Worm (Caenorhabditis elegans) whole organism, L4 larva: ENCODE results near the gene citk-2.

Source experiments
- F10B5.3 ChIP-seq: sonication (generic microtip); optimal IDR thresholded peaks from 2 replicates; lab custom pipeline; 2016; ENCODE audit warnings: mild to moderate bottlenecking, missing genetic modification characterization, missing compliant biosample characterization
- F37D6.2 ChIP-seq: sonication (generic microtip); optimal IDR thresholded peaks from 2 replicates; lab custom pipeline; 2016; ENCODE audit warnings: mild to moderate bottlenecking, missing genetic modification characterization, missing compliant biosample characterization
- F44E2.7 ChIP-seq: fragments of 200-800 bp; sonication (Bioruptor generic); IDR thresholded peaks from 2 replicates; pipeline ENCODE4 v2.1.2; 2022; ENCODE audit warnings: missing genetic modification characterization, missing compliant biosample characterization
- R02D3.7 ChIP-seq: fragments of 150-350 bp; sonication (generic microtip); optimal IDR thresholded peaks from 3 replicates; lab custom pipeline; 2014; ENCODE audit warnings: missing biosample characterization, missing genetic modification characterization
- T20F7.1 ChIP-seq: fragments of 200-800 bp; sonication (Bioruptor generic); optimal IDR thresholded peaks from 2 replicates; lab custom pipeline; 2018; ENCODE audit warnings: mild to moderate bottlenecking, missing genetic modification characterization, missing compliant biosample characterization
- Y5F2A.4 ChIP-seq: fragments of 200-800 bp; sonication (Bioruptor generic); optimal IDR thresholded peaks from 2 replicates; lab custom pipeline; 2018; ENCODE audit warnings: mild to moderate bottlenecking, missing genetic modification characterization, missing compliant biosample characterization
- Y75B8A.6 ChIP-seq: fragments of 200-800 bp; sonication (Bioruptor generic); IDR thresholded peaks from 2 replicates; pipeline ENCODE4 v1.3.6; 2022; ENCODE audit warnings: missing genetic modification reagents, missing genetic modification characterization, missing compliant biosample characterization
- aha-1 ChIP-seq: fragments of 150-350 bp; peaks from one replicate; lab custom pipeline; 2014; ENCODE audit warnings: missing biosample characterization, missing genetic modification characterization
- ama-1 ChIP-seq: fragments of 150-350 bp; optimal IDR thresholded peaks from 2 replicates; lab custom pipeline; 2014; ENCODE audit warnings: inconsistent platforms, mixed read lengths
- attf-4 ChIP-seq: sonication (generic microtip); optimal IDR thresholded peaks from 3 replicates; lab custom pipeline; 2017; ENCODE audit warnings: missing biosample characterization, missing genetic modification characterization
- ceh-62 ChIP-seq: sonication (generic microtip); optimal IDR thresholded peaks from 2 replicates; lab custom pipeline; 2017; ENCODE audit warnings: missing biosample characterization, missing genetic modification characterization
- cey-2 ChIP-seq: sonication (generic microtip); optimal IDR thresholded peaks from 3 replicates; lab custom pipeline; 2017; ENCODE audit warnings: missing genetic modification characterization, mild to moderate bottlenecking, missing compliant biosample characterization, antibody characterized with exemption, borderline replicate concordance; ENCODE audit not compliant: insufficient read depth
- ctbp-1 ChIP-seq: fragments of 200-800 bp; sonication (Bioruptor generic); IDR thresholded peaks from 2 replicates; pipeline ENCODE4 v1.3.6; 2022; ENCODE audit warnings: missing genetic modification reagents, missing genetic modification characterization, missing compliant biosample characterization
- daf-12 ChIP-seq: fragments of 150-350 bp; optimal IDR thresholded peaks from 2 replicates; lab custom pipeline; 2014; ENCODE audit warnings: missing biosample characterization, missing genetic modification reagents, missing genetic modification characterization
- daf-16 ChIP-seq, 3 experiments: sonication (generic microtip); optimal IDR thresholded peaks; 2 replicates each; lab custom pipeline; 2016 to 2017; ENCODE audit warnings: missing genetic modification characterization in 3 of 3, missing genetic modification reagents in 3 of 3, mild to moderate bottlenecking in 2 of 3, missing compliant biosample characterization in 2 of 3, missing biosample characterization in 1 of 3, moderate library complexity in 1 of 3
- daf-19 ChIP-seq: fragments of 200-800 bp; sonication (Bioruptor generic); conservative IDR thresholded peaks from 2 replicates; pipeline ENCODE4 v1.3.6; 2022; ENCODE audit warnings: missing genetic modification characterization, missing compliant biosample characterization
- daf-8 ChIP-seq: fragments of 200-800 bp; sonication (Bioruptor generic); IDR thresholded peaks from 2 replicates; pipeline ENCODE4 v1.3.6; 2022; ENCODE audit warnings: missing genetic modification characterization, missing compliant biosample characterization
- dmd-6 ChIP-seq: fragments of 200-800 bp; sonication (Bioruptor generic); IDR thresholded peaks from 2 replicates; pipeline ENCODE4 v1.3.6; 2022; ENCODE audit warnings: missing genetic modification reagents, missing genetic modification characterization, missing compliant biosample characterization
- duxl-1 ChIP-seq: sonication (generic microtip); optimal IDR thresholded peaks from 2 replicates; lab custom pipeline; 2016; ENCODE audit warnings: mild to moderate bottlenecking, missing genetic modification characterization, moderate library complexity, missing compliant biosample characterization; ENCODE audit not compliant: poor library complexity
- dve-1 ChIP-seq: sonication (generic microtip); optimal IDR thresholded peaks from 2 replicates; lab custom pipeline; 2017; ENCODE audit warnings: antibody characterized with exemption, mild to moderate bottlenecking, missing genetic modification characterization, missing compliant biosample characterization; ENCODE audit not compliant: insufficient read depth
- fkh-10 ChIP-seq: fragments of 150-350 bp; optimal IDR thresholded peaks from 2 replicates; lab custom pipeline; 2014; ENCODE audit warnings: missing biosample characterization, missing genetic modification reagents, missing genetic modification characterization
- gei-8 ChIP-seq: fragments of 200-800 bp; sonication (Bioruptor generic); optimal IDR thresholded peaks from 2 replicates; lab custom pipeline; 2018; ENCODE audit warnings: mild to moderate bottlenecking, missing genetic modification characterization, missing compliant biosample characterization
- hlh-11 ChIP-seq: fragments of 200-800 bp; sonication (Bioruptor generic); optimal IDR thresholded peaks from 2 replicates; lab custom pipeline; 2018; ENCODE audit warnings: mild to moderate bottlenecking, missing genetic modification characterization, missing compliant biosample characterization
- hlh-30 ChIP-seq: sonication (generic microtip); optimal IDR thresholded peaks from 2 replicates; lab custom pipeline; 2017; ENCODE audit warnings: antibody characterized with exemption, mild to moderate bottlenecking, missing genetic modification characterization, missing compliant biosample characterization; ENCODE audit not compliant: insufficient read depth
- hmg-1.1 ChIP-seq: fragments of 200-800 bp; sonication (Bioruptor generic); IDR thresholded peaks from 2 replicates; pipeline ENCODE4 v1.3.6; 2022; ENCODE audit warnings: missing genetic modification reagents, missing genetic modification characterization, missing compliant biosample characterization
- lin-15B ChIP-seq: fragments of 150-350 bp; sonication (generic microtip); optimal IDR thresholded peaks from 3 replicates; lab custom pipeline; 2014; ENCODE audit warnings: missing biosample characterization, missing genetic modification characterization
- lir-3 ChIP-seq: sonication (generic microtip); optimal IDR thresholded peaks from 2 replicates; lab custom pipeline; 2016; ENCODE audit warnings: mild to moderate bottlenecking, missing genetic modification characterization, missing compliant biosample characterization
- lsy-2 ChIP-seq, 2 experiments: fragments of 150-350 bp in 1 of 2; sonication (generic microtip) in 1 of 2; optimal IDR thresholded peaks; 2 replicates each; lab custom pipeline; 2014 to 2017; ENCODE audit warnings: missing biosample characterization in 2 of 2, missing genetic modification characterization in 2 of 2
- madf-5 ChIP-seq, 2 experiments: fragments of 200-800 bp; sonication (Bioruptor generic); IDR thresholded peaks; 2 replicates each; pipeline ENCODE4 v1.3.6; 2022; ENCODE audit warnings: missing compliant biosample characterization in 2 of 2, missing genetic modification characterization in 2 of 2
- mdl-1 ChIP-seq, 2 experiments: fragments of 150-350 bp in 1 of 2; sonication (generic microtip) in 1 of 2; optimal IDR thresholded peaks; 2 replicates each; lab custom pipeline; 2014 to 2017; ENCODE audit warnings: missing biosample characterization in 2 of 2, missing genetic modification characterization in 2 of 2
- mdt-29 ChIP-seq: fragments of 200-800 bp; sonication (Bioruptor generic); IDR thresholded peaks from 2 replicates; pipeline ENCODE4 v1.3.6; 2022; ENCODE audit warnings: missing genetic modification reagents, missing genetic modification characterization, missing compliant biosample characterization
- mxl-3 ChIP-seq: fragments of 200-800 bp; sonication (Bioruptor generic); optimal IDR thresholded peaks from 2 replicates; lab custom pipeline; 2018; ENCODE audit warnings: mild to moderate bottlenecking, missing genetic modification characterization, missing compliant biosample characterization
- nhr-10 ChIP-seq: fragments of 150-350 bp; optimal IDR thresholded peaks from 2 replicates; lab custom pipeline; 2014; ENCODE audit warnings: missing biosample characterization, missing genetic modification characterization
- nhr-11 ChIP-seq: fragments of 150-350 bp; optimal IDR thresholded peaks from 2 replicates; lab custom pipeline; 2014; ENCODE audit warnings: missing biosample characterization, missing genetic modification characterization
- nhr-25 ChIP-seq: sonication (generic microtip); optimal IDR thresholded peaks from 2 replicates; lab custom pipeline; 2017; ENCODE audit warnings: missing genetic modification characterization, mild to moderate bottlenecking, missing compliant biosample characterization, antibody characterized with exemption, moderate library complexity, borderline replicate concordance; ENCODE audit not compliant: insufficient read depth
- nhr-28 ChIP-seq: fragments of 150-350 bp; optimal IDR thresholded peaks from 2 replicates; lab custom pipeline; 2014; ENCODE audit warnings: missing biosample characterization, missing genetic modification characterization
- nhr-41 ChIP-seq: fragments of 200-800 bp; sonication (Bioruptor generic); IDR thresholded peaks from 2 replicates; pipeline ENCODE4 v1.3.6; 2022; ENCODE audit warnings: missing genetic modification reagents, missing genetic modification characterization, missing compliant biosample characterization
- nhr-48 ChIP-seq: sonication (generic microtip); optimal IDR thresholded peaks from 2 replicates; lab custom pipeline; 2016; ENCODE audit warnings: mild to moderate bottlenecking, missing genetic modification characterization, missing compliant biosample characterization
- pqm-1 ChIP-seq: sonication (generic microtip); optimal IDR thresholded peaks from 2 replicates; lab custom pipeline; 2017; ENCODE audit warnings: missing biosample characterization, missing genetic modification characterization
- rbr-2 ChIP-seq: sonication (generic microtip); optimal IDR thresholded peaks from 2 replicates; lab custom pipeline; 2016; ENCODE audit warnings: missing genotype, missing genetic modification characterization, missing compliant biosample characterization
- snpc-1.2 ChIP-seq: fragments of 200-800 bp; sonication (Bioruptor generic); IDR thresholded peaks from 2 replicates; pipeline ENCODE4 v1.3.6; 2022; ENCODE audit warnings: missing genetic modification reagents, missing genetic modification characterization, missing compliant biosample characterization
- spr-3 ChIP-seq: fragments of 200-800 bp; sonication (Bioruptor generic); optimal IDR thresholded peaks from 2 replicates; lab custom pipeline; 2018; ENCODE audit warnings: mild to moderate bottlenecking, missing genetic modification characterization, missing compliant biosample characterization
- tra-1 ChIP-seq: fragments of 200-800 bp; sonication (Bioruptor generic); IDR thresholded peaks from 2 replicates; pipeline ENCODE4 v1.3.6; 2022; ENCODE audit warnings: missing genetic modification reagents, missing genetic modification characterization, missing compliant biosample characterization
- unc-130 ChIP-seq: sonication (generic microtip); optimal IDR thresholded peaks from 2 replicates; lab custom pipeline; 2016; ENCODE audit warnings: missing genetic modification reagents, missing genetic modification characterization, missing compliant biosample characterization
- zip-2 ChIP-seq: fragments of 150-350 bp; optimal IDR thresholded peaks from 2 replicates; lab custom pipeline; 2014; ENCODE audit warnings: missing biosample characterization, missing genetic modification characterization
- ztf-7 ChIP-seq: fragments of 150-350 bp; optimal IDR thresholded peaks from 2 replicates; lab custom pipeline; 2014; ENCODE audit warnings: missing biosample characterization, missing genetic modification characterization

The citk-2 gene

DNA sequence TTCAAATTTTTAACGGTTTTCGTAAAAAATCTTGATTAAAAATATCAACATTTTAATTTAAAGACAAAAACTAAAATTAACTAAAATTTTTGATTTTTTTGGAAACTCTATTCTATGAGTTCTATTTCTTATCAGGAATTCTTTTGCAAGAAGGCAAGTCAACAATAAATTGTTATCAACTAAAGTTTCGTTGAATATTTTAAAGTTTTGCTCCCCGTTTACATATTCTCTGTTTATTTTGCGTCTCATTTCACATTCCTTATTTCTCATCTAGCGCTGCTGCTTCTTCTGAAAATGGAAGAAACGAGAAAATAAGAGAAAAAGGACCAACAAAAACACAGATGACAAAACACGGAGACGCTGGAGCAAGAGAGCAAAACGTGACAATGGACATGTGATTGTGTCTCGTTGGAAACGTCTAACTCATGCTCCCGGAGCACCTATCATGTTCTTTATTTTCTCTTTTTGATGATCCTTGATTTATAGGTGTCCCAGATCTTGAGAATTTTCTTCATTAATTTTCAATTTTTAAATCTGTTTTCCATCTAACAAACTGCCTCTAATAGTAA, 21.3 kb downstream of the citk-2 start:
- TF ChIP-seq daf-8 (GFP tag; lab: Robert Waterston, UW) (no peak), hmg-1.1 (GFP tag; lab: Robert Waterston, UW) (0 out of 2 replicates have a peak, but pooled peaks have one; percentile 8), rbr-2 (no peak), lin-15B (tag; lab: Kevin White, UChicago) (no peak), ztf-7 (no peak), snpc-1.2 (no peak), zip-2 (tag; lab: Kevin White, UChicago) (no peak), ctbp-1 (GFP tag; lab: Robert Waterston, UW) (no peak), ceh-62 (no peak), nhr-11 (no peak), hlh-11 (tag; lab: Kevin White, UChicago) (peak; percentile 36), F10B5.3 (tag; lab: Kevin White, UChicago) (no peak), madf-5 (GFP tag; IDR thresholded peaks at IDR 0.05; lab: Robert Waterston, UW) (no peak), daf-12 (no peak), daf-16 (GFP tag; optimal IDR thresholded peaks at IDR 0.05; lab: Kevin White, UChicago) (no peak), daf-16 (tag; optimal IDR thresholded peaks at IDR 0.05; lab: Kevin White, UChicago) (peak; percentile 61), nhr-28 (tag; lab: Kevin White, UChicago) (no peak), lir-3 (no peak), dve-1 (tag; lab: Kevin White, UChicago) (peak; percentile 8), gei-8 (GFP tag; lab: Kevin White, UChicago) (no peak), mxl-3 (GFP tag; lab: Kevin White, UChicago) (no peak), cey-2 (tag; lab: Kevin White, UChicago) (no peak), duxl-1 (tag; lab: Kevin White, UChicago) (no peak), aha-1 (tag; lab: Kevin White, UChicago) (peak; percentile 14), mdl-1 (tag; optimal IDR thresholded peaks at IDR 0.05; lab: Kevin White, UChicago) (peak in 1 of 2 experiments; percentile 49), hlh-30 (peak; percentile 81)

DNA sequence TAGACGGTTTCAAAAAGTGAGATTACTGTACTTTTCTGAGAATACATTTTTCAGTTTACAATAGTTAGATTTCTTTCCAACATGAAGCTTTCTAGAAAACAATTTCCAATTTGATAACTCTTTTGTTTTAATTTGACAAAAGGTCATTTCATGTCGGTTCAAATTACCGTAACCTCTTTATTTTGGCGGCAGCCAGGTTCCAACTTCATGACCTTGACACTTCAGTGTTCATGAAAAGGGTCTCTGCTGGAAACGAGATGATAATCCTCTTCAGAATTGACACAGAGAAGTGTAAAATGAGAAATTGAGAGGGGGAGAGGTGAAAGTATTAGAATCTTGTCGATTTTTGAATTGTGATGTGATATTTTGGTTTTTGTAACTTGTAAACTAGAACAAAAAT, 22.2 kb downstream of the citk-2 start:
- TF ChIP-seq nhr-25 (tag; lab: Kevin White, UChicago) (peak; percentile 41), Y5F2A.4 (GFP tag; lab: Kevin White, UChicago) (no peak), lsy-2 (tag; optimal IDR thresholded peaks at IDR 0.05; lab: Kevin White, UChicago) (peak in 1 of 2 experiments; percentile 9)

DNA sequence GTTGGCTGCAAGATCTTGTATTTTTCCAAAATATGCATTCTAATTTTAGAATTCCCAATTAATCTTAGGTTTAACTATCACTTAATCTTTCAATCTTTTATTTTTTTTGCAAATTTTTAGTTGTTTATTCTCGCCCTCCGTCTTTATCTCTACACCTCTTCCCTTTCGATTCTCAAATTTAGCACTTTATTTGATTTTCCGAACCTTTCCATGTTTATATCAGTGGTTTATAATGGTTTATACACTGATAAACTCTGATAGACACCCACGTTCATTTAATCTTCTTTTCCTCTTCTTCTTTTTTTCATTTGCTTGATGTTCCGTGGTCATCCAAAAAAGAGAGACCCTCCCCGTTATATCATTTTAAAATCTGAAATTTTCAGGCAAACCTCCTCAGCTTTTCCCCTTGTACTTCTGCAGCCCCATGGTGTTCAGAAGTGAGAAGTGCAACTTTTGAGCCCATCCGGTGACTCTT, 23.1 kb downstream of the citk-2 start, which contains the start of the genes nsy-1 and F59A6.13:
TSS of gene nsy-1 (plus strand) at position 377 of the 475 bp plus-strand sequence.
TSS of gene F59A6.13 (plus strand) at position 425 of the 475 bp plus-strand sequence.
- no peak for TF ChIP-seq unc-130 (GFP tag; lab: Kevin White, UChicago)
- no peak for TF ChIP-seq gei-8 (GFP tag; lab: Kevin White, UChicago)
- TF ChIP-seq lin-15B (tag; lab: Kevin White, UChicago): no peak
- TF ChIP-seq hlh-30: no peak
- TF ChIP-seq ctbp-1 (GFP tag; lab: Robert Waterston, UW): no peak
- peak; percentile 10 for TF ChIP-seq hlh-11 (tag; lab: Kevin White, UChicago)
- no peak for TF ChIP-seq Y75B8A.6
- no peak for TF ChIP-seq mdt-29 (GFP tag; lab: Robert Waterston, UW)
- TF ChIP-seq T20F7.1 (GFP tag; lab: Kevin White, UChicago): no peak
- no peak for TF ChIP-seq nhr-48 (tag; lab: Kevin White, UChicago)
- TF ChIP-seq attf-4 (tag; lab: Kevin White, UChicago): no peak
- TF ChIP-seq R02D3.7: no peak
- no peak for TF ChIP-seq ama-1 (lab: Kevin White, UChicago)
- TF ChIP-seq nhr-11: no peak
- no peak for TF ChIP-seq nhr-41 (GFP tag; lab: Robert Waterston, UW)
- TF ChIP-seq mdl-1 (tag; optimal IDR thresholded peaks at IDR 0.05; lab: Kevin White, UChicago): no peak
- no peak for TF ChIP-seq nhr-10 (tag; lab: Kevin White, UChicago)
- TF ChIP-seq daf-12: no peak
- TF ChIP-seq tra-1 (GFP tag; lab: Robert Waterston, UW): no peak
- no peak for TF ChIP-seq fkh-10 (GFP tag; lab: Kevin White, UChicago)
- no peak for TF ChIP-seq F37D6.2 (tag; lab: Kevin White, UChicago)
- no peak for TF ChIP-seq daf-19 (GFP tag; lab: Robert Waterston, UW)
- peak; percentile 70 for TF ChIP-seq dmd-6
- TF ChIP-seq pqm-1 (tag; lab: Kevin White, UChicago): peak; percentile 79
- TF ChIP-seq spr-3 (GFP tag; lab: Kevin White, UChicago): no peak
- no peak for TF ChIP-seq Y5F2A.4 (GFP tag; lab: Kevin White, UChicago)
- TF ChIP-seq lsy-2 (tag; optimal IDR thresholded peaks at IDR 0.05; lab: Kevin White, UChicago): no peak
- TF ChIP-seq F44E2.7 (GFP tag; lab: Robert Waterston, UW): no peak
